Fruit fly (Drosophila melanogaster) whole organism, embryonic: Measurements from ENCODE around the gene Apt1.
A peak's percentile ranks its signal among the peaks of the same experiment; 100 is the strongest.

Experiments
- ATbp ChIP-seq: fragments of 200-800 bp; sonication (Bioruptor generic); optimal IDR thresholded peaks from 2 replicates; lab custom pipeline; 2017; ENCODE audit warnings: missing biosample characterization, mild to moderate bottlenecking, missing genetic modification characterization, missing genetic modification reagents
- BEAF-32 ChIP-seq: fragments of 200-800 bp; sonication (Bioruptor generic); optimal IDR thresholded peaks from 3 replicates; lab custom pipeline; 2017; ENCODE audit warnings: missing biosample characterization, missing genetic modification characterization, mild to moderate bottlenecking, moderate library complexity, missing genetic modification reagents
- Bdp1 ChIP-seq: fragments of 200-800 bp; sonication (Bioruptor generic); optimal IDR thresholded peaks from 3 replicates; lab custom pipeline; 2016; ENCODE audit warnings: missing biosample characterization, missing genetic modification characterization
- CG12071 ChIP-seq: fragments of 200-800 bp; sonication (Bioruptor generic); optimal IDR thresholded peaks from 3 replicates; lab custom pipeline; 2018; ENCODE audit warnings: missing biosample characterization, mild to moderate bottlenecking, missing genetic modification characterization
- CG14441 ChIP-seq: fragments of 200-800 bp; sonication (Bioruptor generic); IDR thresholded peaks from 2 replicates; pipeline ENCODE4 v1.3.6; 2022; ENCODE audit warnings: missing biosample characterization, missing genetic modification characterization
- CG15479 ChIP-seq: fragments of 200-800 bp; sonication (Bioruptor generic); optimal IDR thresholded peaks from 3 replicates; lab custom pipeline; 2019; ENCODE audit warnings: missing biosample characterization, mild to moderate bottlenecking, missing genetic modification characterization, moderate library complexity
- CG15601 ChIP-seq: fragments of 200-800 bp; sonication (Bioruptor generic); optimal IDR thresholded peaks from 3 replicates; lab custom pipeline; 2019; ENCODE audit warnings: missing biosample characterization, mild to moderate bottlenecking, missing genetic modification characterization, moderate library complexity
- CG3065 ChIP-seq: fragments of 200-800 bp; sonication (Bioruptor generic); optimal IDR thresholded peaks from 2 replicates; lab custom pipeline; 2016; ENCODE audit warnings: missing biosample characterization, missing genetic modification characterization
- CG3163 ChIP-seq: fragments of 200-800 bp; sonication (Bioruptor generic); optimal IDR thresholded peaks from 3 replicates; lab custom pipeline; 2016; ENCODE audit warnings: missing biosample characterization, missing genetic modification characterization
- CG34376 ChIP-seq: fragments of 200-800 bp; sonication (Bioruptor generic); optimal IDR thresholded peaks from 2 replicates; lab custom pipeline; 2018; ENCODE audit warnings: missing biosample characterization, mild to moderate bottlenecking, missing genetic modification characterization
- CG34422 ChIP-seq: fragments of 200-800 bp; sonication (Bioruptor generic); IDR thresholded peaks from 3 replicates; pipeline ENCODE4 v1.3.6; 2022; ENCODE audit warnings: missing biosample characterization, missing genetic modification characterization
- CG6791 ChIP-seq: fragments of 200-800 bp; sonication (Bioruptor generic); IDR thresholded peaks from 3 replicates; pipeline ENCODE4 v1.3.6; 2022; ENCODE audit warnings: missing biosample characterization, missing genetic modification characterization; ENCODE audit not compliant: partially characterized antibody
- CG7928 ChIP-seq: fragments of 200-800 bp; sonication (Bioruptor generic); optimal IDR thresholded peaks from 2 replicates; lab custom pipeline; 2017; ENCODE audit warnings: missing biosample characterization, mild to moderate bottlenecking, missing genetic modification characterization
- CG9932 ChIP-seq: fragments of 200-800 bp; sonication (Bioruptor generic); IDR thresholded peaks from 2 replicates; pipeline ENCODE4 v1.3.6; 2022; ENCODE audit warnings: missing biosample characterization, missing genetic modification characterization
- CHES-1-like ChIP-seq: fragments of 200-800 bp; sonication (Bioruptor generic); optimal IDR thresholded peaks from 2 replicates; lab custom pipeline; 2016; ENCODE audit warnings: missing biosample characterization, missing genetic modification characterization
- D ChIP-seq, 2 experiments: fragments of 200-800 bp in 1 of 2; fragments of >200 bp in 1 of 2; sonication (Bioruptor generic) in 1 of 2; optimal IDR thresholded peaks; 2 replicates in 1 of 2; 3 replicates in 1 of 2; lab custom pipeline; 2017; ENCODE audit warnings: mild to moderate bottlenecking in 1 of 2, missing biosample characterization in 1 of 2, missing genetic modification characterization in 1 of 2, missing genetic modification reagents in 1 of 2
- Deaf1 ChIP-seq: fragments of 200-800 bp; optimal IDR thresholded peaks from 3 replicates; lab custom pipeline; 2019; ENCODE audit warnings: missing biosample characterization, mild to moderate bottlenecking, missing genetic modification characterization, moderate library complexity
- Ets65A ChIP-seq: fragments of 200-800 bp; sonication (Bioruptor generic); peaks from one replicate; lab custom pipeline; 2016; ENCODE audit warnings: missing biosample characterization, missing genetic modification characterization
- HLH54F ChIP-seq: fragments of 200-800 bp; sonication (Bioruptor generic); optimal IDR thresholded peaks from 3 replicates; lab custom pipeline; 2016; ENCODE audit warnings: missing biosample characterization, missing genetic modification characterization
- Hand ChIP-seq: fragments of 200-800 bp; sonication (Bioruptor generic); optimal IDR thresholded peaks from 2 replicates; lab custom pipeline; 2017; ENCODE audit warnings: mild to moderate bottlenecking, missing biosample characterization, missing genetic modification reagents, missing genetic modification characterization
- HmgZ ChIP-seq: fragments of 200-800 bp; sonication (Bioruptor generic); optimal IDR thresholded peaks from 2 replicates; lab custom pipeline; 2018; ENCODE audit warnings: missing biosample characterization, mild to moderate bottlenecking, missing genetic modification characterization
- Hmr ChIP-seq: fragments of 200-800 bp; sonication (Bioruptor generic); optimal IDR thresholded peaks from 3 replicates; lab custom pipeline; 2017; ENCODE audit warnings: mild to moderate bottlenecking, missing biosample characterization, missing genetic modification reagents, missing genetic modification characterization
- Lhr ChIP-seq: fragments of 200-800 bp; sonication (Bioruptor generic); optimal IDR thresholded peaks from 3 replicates; lab custom pipeline; 2017; ENCODE audit warnings: mild to moderate bottlenecking, missing biosample characterization, missing genetic modification reagents, missing genetic modification characterization
- Lpt ChIP-seq: fragments of >200 bp; optimal IDR thresholded peaks from 2 replicates; lab custom pipeline; 2018; ENCODE audit warnings: missing biosample characterization, missing genetic modification characterization
- MTF-1 ChIP-seq: fragments of 200-800 bp; sonication (Bioruptor generic); optimal IDR thresholded peaks from 2 replicates; lab custom pipeline; 2018; ENCODE audit warnings: missing biosample characterization, mild to moderate bottlenecking, missing genetic modification characterization, borderline replicate concordance
- Meics ChIP-seq: fragments of 200-800 bp; sonication (Bioruptor generic); optimal IDR thresholded peaks from 2 replicates; lab custom pipeline; 2017; ENCODE audit warnings: missing biosample characterization, mild to moderate bottlenecking, missing genetic modification characterization
- NK7.1 ChIP-seq: fragments of 200-800 bp; sonication (Bioruptor generic); optimal IDR thresholded peaks from 3 replicates; lab custom pipeline; 2016; ENCODE audit warnings: missing biosample characterization, missing genetic modification characterization
- Opbp ChIP-seq: fragments of 200-800 bp; sonication (Bioruptor generic); IDR thresholded peaks from 3 replicates; pipeline ENCODE4 v1.3.6; 2022; ENCODE audit warnings: missing biosample characterization, missing genetic modification characterization; ENCODE audit not compliant: partially characterized antibody
- Sox102F ChIP-seq: fragments of 200-800 bp; sonication (Bioruptor generic); optimal IDR thresholded peaks from 2 replicates; lab custom pipeline; 2018; ENCODE audit warnings: missing biosample characterization, mild to moderate bottlenecking, missing genetic modification characterization, moderate library complexity
- Trl ChIP-seq, 3 experiments: fragments of >200 bp in 2 of 3; fragments of 200-800 bp in 1 of 3; sonication (Bioruptor generic) in 1 of 3; optimal IDR thresholded peaks; 2 replicates in 1 of 3; 3 replicates in 2 of 3; lab custom pipeline; 2016 to 2017; ENCODE audit warnings: missing biosample characterization in 1 of 3, missing genetic modification characterization in 1 of 3
- abd-A ChIP-seq: fragments of 200-800 bp; sonication (Bioruptor generic); optimal IDR thresholded peaks from 3 replicates; lab custom pipeline; 2019; ENCODE audit warnings: missing biosample characterization, mild to moderate bottlenecking, missing genetic modification characterization, moderate library complexity
- al ChIP-seq: fragments of 200-800 bp; sonication (Bioruptor generic); IDR thresholded peaks from 2 replicates; pipeline ENCODE4 v1.3.6; 2022; ENCODE audit warnings: missing biosample characterization, missing genetic modification characterization
- cg ChIP-seq: fragments of 200-800 bp; sonication (Bioruptor generic); optimal IDR thresholded peaks from 3 replicates; lab custom pipeline; 2019; ENCODE audit warnings: missing biosample characterization, mild to moderate bottlenecking, missing genetic modification characterization, moderate library complexity
- chinmo ChIP-seq: fragments of 200-800 bp; sonication (Bioruptor generic); IDR thresholded peaks from 4 replicates; pipeline ENCODE4 v1.3.6; 2022; ENCODE audit warnings: missing biosample characterization, missing genetic modification characterization; ENCODE audit not compliant: partially characterized antibody
- chn ChIP-seq: fragments of 200-800 bp; sonication (Bioruptor generic); optimal IDR thresholded peaks from 2 replicates; lab custom pipeline; 2016; ENCODE audit warnings: missing biosample characterization, missing genetic modification characterization
- croc ChIP-seq: fragments of 200-800 bp; sonication (Bioruptor generic); conservative IDR thresholded peaks from 3 replicates; pipeline ENCODE4 v1.3.6; 2022; ENCODE audit warnings: missing biosample characterization, missing genetic modification characterization
- crol ChIP-seq: fragments of 200-800 bp; sonication (Bioruptor generic); IDR thresholded peaks from 2 replicates; pipeline ENCODE4 v1.3.6; 2022; ENCODE audit warnings: missing biosample characterization, missing genetic modification characterization
- dpn ChIP-seq, 2 experiments: fragments of 200-800 bp; sonication (Bioruptor generic); optimal IDR thresholded peaks; 3 replicates each; lab custom pipeline; 2016; ENCODE audit warnings: missing biosample characterization in 2 of 2, missing genetic modification characterization in 2 of 2
- hb ChIP-seq: fragments of 200-800 bp; sonication (Bioruptor generic); IDR thresholded peaks from 3 replicates; pipeline ENCODE4 v1.3.6; 2022; ENCODE audit warnings: missing biosample characterization, missing genetic modification characterization; ENCODE audit not compliant: partially characterized antibody
- her ChIP-seq: fragments of 200-800 bp; sonication (Bioruptor generic); optimal IDR thresholded peaks from 2 replicates; lab custom pipeline; 2016; ENCODE audit warnings: missing biosample characterization, missing genetic modification characterization
- klu ChIP-seq: fragments of 200-800 bp; sonication (Bioruptor generic); IDR thresholded peaks from 2 replicates; pipeline ENCODE4 v1.3.6; 2022; ENCODE audit warnings: missing biosample characterization, missing genetic modification characterization
- knrl ChIP-seq: fragments of 200-800 bp; sonication (Bioruptor generic); IDR thresholded peaks from 3 replicates; pipeline ENCODE4 v1.3.6; 2022; ENCODE audit warnings: missing biosample characterization, missing genetic modification characterization; ENCODE audit not compliant: partially characterized antibody
- lola ChIP-seq, 3 experiments: fragments of >200 bp in 2 of 3; fragments of 200-800 bp in 1 of 3; sonication (Bioruptor generic) in 1 of 3; optimal IDR thresholded peaks; 2 replicates each; lab custom pipeline; 2017 to 2019; ENCODE audit warnings: missing biosample characterization in 3 of 3, missing genetic modification characterization in 3 of 3, mild to moderate bottlenecking in 1 of 3, moderate library complexity in 1 of 3
- salm ChIP-seq: fragments of 200-800 bp; sonication (Bioruptor generic); optimal IDR thresholded peaks from 2 replicates; lab custom pipeline; 2018; ENCODE audit warnings: missing biosample characterization, mild to moderate bottlenecking, missing genetic modification characterization
- sens ChIP-seq: fragments of 200-800 bp; sonication (Bioruptor generic); peaks from one replicate; lab custom pipeline; 2016; ENCODE audit warnings: missing biosample characterization, missing genetic modification characterization
- sim ChIP-seq: fragments of 200-800 bp; sonication (Bioruptor generic); IDR thresholded peaks from 2 replicates; pipeline ENCODE4 v1.3.6; 2022; ENCODE audit warnings: missing biosample characterization, missing genetic modification characterization
- tx ChIP-seq: fragments of 200-800 bp; sonication (Bioruptor generic); optimal IDR thresholded peaks from 2 replicates; lab custom pipeline; 2016; ENCODE audit warnings: missing biosample characterization, missing genetic modification characterization
- wek ChIP-seq: fragments of 200-800 bp; sonication (Bioruptor generic); optimal IDR thresholded peaks from 3 replicates; lab custom pipeline; 2018; ENCODE audit warnings: missing biosample characterization, mild to moderate bottlenecking, missing genetic modification characterization, moderate library complexity

Apt1 gene

dm6 chr3L:11596585-11597252, 31.1 kb upstream of the Apt1 start, which contains the start of gene CG7368:
CG7368 (plus strand) TSS chr3L:11597202.
- no peak for TF ChIP-seq CG9932 (GFP tag; lab: Robert Waterston, UW)
- TF ChIP-seq croc (GFP tag; lab: Robert Waterston, UW): no peak
- no peak for TF ChIP-seq Lpt (GFP tag; lab: Kevin White, UChicago)
- no peak for TF ChIP-seq CG15601 (tag; lab: Kevin White, UChicago)
- TF ChIP-seq chinmo (GFP tag; lab: Robert Waterston, UW): peak; percentile 58; the same call in 1 of the 4 replicates
- TF ChIP-seq CG3163 (GFP tag; lab: Kevin White, UChicago): peak; percentile 19
- TF ChIP-seq MTF-1 (GFP tag; lab: Kevin White, UChicago): no peak
- no peak for TF ChIP-seq CG12071
- peak; percentile 83 for TF ChIP-seq crol (GFP tag; lab: Robert Waterston, UW)
- TF ChIP-seq HmgZ (tag; lab: Kevin White, UChicago): no peak
- TF ChIP-seq CG7928 (GFP tag; lab: Kevin White, UChicago): no peak
- TF ChIP-seq CG34422: peak; percentile 41; the same call in 1 of the 3 replicates
- no peak for TF ChIP-seq klu
- no peak for TF ChIP-seq CG14441 (GFP tag; lab: Robert Waterston, UW)
- TF ChIP-seq dpn (GFP tag; optimal IDR thresholded peaks at IDR 0.05; lab: Kevin White, UChicago): no peak
- no peak for TF ChIP-seq BEAF-32 (GFP tag; lab: Kevin White, UChicago)
- no peak for TF ChIP-seq wek (GFP tag; lab: Kevin White, UChicago)
- peak; percentile 79 for TF ChIP-seq Meics (GFP tag; lab: Kevin White, UChicago)
- TF ChIP-seq al (GFP tag; lab: Robert Waterston, UW): no peak
- no peak for TF ChIP-seq knrl (GFP tag; lab: Robert Waterston, UW)
- TF ChIP-seq CG3065 (GFP tag; lab: Kevin White, UChicago): no peak
- no peak for TF ChIP-seq Bdp1 (GFP tag; lab: Kevin White, UChicago)
- TF ChIP-seq cg: peak; percentile 30
- no peak for TF ChIP-seq CG15479 (GFP tag; lab: Kevin White, UChicago)
- no peak for TF ChIP-seq sim (GFP tag; lab: Robert Waterston, UW)
- TF ChIP-seq NK7.1 (GFP tag; lab: Kevin White, UChicago): no peak
- TF ChIP-seq CG34376: no peak
- TF ChIP-seq chn: no peak
- no peak for TF ChIP-seq salm (tag; lab: Kevin White, UChicago)
- peak; percentile 24 for TF ChIP-seq sens (GFP tag; lab: Kevin White, UChicago)
- TF ChIP-seq Trl (optimal IDR thresholded peaks at IDR 0.05; lab: Kevin White, UChicago): peak; percentile 36 to 71
- TF ChIP-seq Trl (GFP tag; optimal IDR thresholded peaks at IDR 0.05; lab: Kevin White, UChicago): no peak
- no peak for TF ChIP-seq HLH54F (GFP tag; lab: Kevin White, UChicago)
- peak; percentile 96 for TF ChIP-seq Deaf1
- TF ChIP-seq her (GFP tag; lab: Kevin White, UChicago): no peak
- no peak for TF ChIP-seq Lhr (GFP tag; lab: Kevin White, UChicago)
- no peak for TF ChIP-seq Sox102F (GFP tag; lab: Kevin White, UChicago)
- peak; percentile 34; the same call in 1 of the 3 replicates for TF ChIP-seq hb (GFP tag; lab: Robert Waterston, UW)
- TF ChIP-seq D (optimal IDR thresholded peaks at IDR 0.05; lab: Kevin White, UChicago): no peak
- TF ChIP-seq D (GFP tag; optimal IDR thresholded peaks at IDR 0.05; lab: Kevin White, UChicago): no peak
- TF ChIP-seq tx (GFP tag; lab: Kevin White, UChicago): no peak
- no peak for TF ChIP-seq Hmr (GFP tag; lab: Kevin White, UChicago)
- TF ChIP-seq CHES-1-like: no peak
- TF ChIP-seq lola (GFP tag; optimal IDR thresholded peaks at IDR 0.05; lab: Kevin White, UChicago): no peak
- no peak for TF ChIP-seq ATbp (GFP tag; lab: Kevin White, UChicago)
- TF ChIP-seq Hand (GFP tag; lab: Kevin White, UChicago): no peak
- TF ChIP-seq Ets65A (GFP tag; lab: Kevin White, UChicago): peak; percentile 43
- no peak for TF ChIP-seq CG6791 (GFP tag; lab: Robert Waterston, UW)
- TF ChIP-seq abd-A (tag; lab: Kevin White, UChicago): peak; percentile 47
- no peak for TF ChIP-seq Opbp (GFP tag; lab: Robert Waterston, UW)
